Worm (Caenorhabditis elegans) whole organism, young adult: Measurements from ENCODE around the gene pct-1.

Source experiments
- B0019.2 ChIP-seq: fragments of 200-800 bp; sonication (Bioruptor generic); conservative IDR thresholded peaks from 2 replicates; pipeline ENCODE4 v1.3.6; 2022; ENCODE audit warnings: missing genetic modification reagents, missing genetic modification characterization, missing compliant biosample characterization
- C17E4.6 ChIP-seq: fragments of 200-800 bp; sonication (Bioruptor generic); IDR thresholded peaks from 2 replicates; pipeline ENCODE4 v1.3.6; 2022; ENCODE audit warnings: missing genetic modification reagents, missing genetic modification characterization, missing compliant biosample characterization
- F23B12.7 ChIP-seq: sonication (generic microtip); optimal IDR thresholded peaks from 2 replicates; lab custom pipeline; 2017; ENCODE audit warnings: missing genetic modification characterization, mild to moderate bottlenecking, missing compliant biosample characterization, antibody characterized with exemption, moderate library complexity; ENCODE audit not compliant: insufficient read depth
- F37B4.10 ChIP-seq: fragments of 200-800 bp; sonication (Bioruptor generic); IDR thresholded peaks from 2 replicates; pipeline ENCODE4 v1.3.6; 2022; ENCODE audit warnings: missing genetic modification characterization, missing compliant biosample characterization
- F39B2.1 ChIP-seq: fragments of 200-800 bp; sonication (Bioruptor generic); IDR thresholded peaks from 2 replicates; pipeline ENCODE4 v1.3.6; 2022; ENCODE audit warnings: missing genetic modification reagents, missing genetic modification characterization, missing compliant biosample characterization
- F57A8.1 ChIP-seq: fragments of 200-800 bp; sonication (Bioruptor generic); optimal IDR thresholded peaks from 2 replicates; lab custom pipeline; 2018; ENCODE audit warnings: mild to moderate bottlenecking, missing genetic modification characterization, moderate library complexity, missing compliant biosample characterization
- K12H6.12 ChIP-seq: fragments of 200-800 bp; sonication (Bioruptor generic); optimal IDR thresholded peaks from 2 replicates; lab custom pipeline; 2018; ENCODE audit warnings: mild to moderate bottlenecking, missing genetic modification characterization, missing compliant biosample characterization
- T07F8.4 ChIP-seq: sonication (generic microtip); optimal IDR thresholded peaks from 2 replicates; lab custom pipeline; 2016; ENCODE audit warnings: mild to moderate bottlenecking, missing genetic modification characterization, moderate library complexity, missing compliant biosample characterization
- Y79H2A.3 ChIP-seq: fragments of 200-800 bp; sonication (Bioruptor generic); conservative IDR thresholded peaks from 2 replicates; pipeline ENCODE4 v1.3.6; 2022; ENCODE audit warnings: missing genetic modification reagents, missing genetic modification characterization, missing compliant biosample characterization
- aptf-3 ChIP-seq: fragments of 200-800 bp; sonication (Bioruptor generic); IDR thresholded peaks from 2 replicates; pipeline ENCODE4 v1.3.6; 2022; ENCODE audit warnings: missing genetic modification characterization, missing compliant biosample characterization
- atf-7 ChIP-seq: sonication (generic microtip); optimal IDR thresholded peaks from 2 replicates; lab custom pipeline; 2017; ENCODE audit warnings: mild to moderate bottlenecking, missing genetic modification characterization, missing compliant biosample characterization
- cebp-1 ChIP-seq, 2 experiments: fragments of 200-800 bp in 1 of 2; sonication (Bioruptor generic) in 1 of 2; sonication (generic microtip) in 1 of 2; IDR thresholded peaks in 1 of 2; optimal IDR thresholded peaks in 1 of 2; 2 replicates each; pipeline versions ENCODE4 v1.3.6 to Lab custom; 2017 to 2022; ENCODE audit warnings: missing compliant biosample characterization in 2 of 2, missing genetic modification characterization in 2 of 2, mild to moderate bottlenecking in 1 of 2, missing genetic modification reagents in 1 of 2, moderate library complexity in 1 of 2
- cebp-2 ChIP-seq: fragments of 200-800 bp; sonication (Bioruptor generic); IDR thresholded peaks from 2 replicates; pipeline ENCODE4 v1.3.6; 2022; ENCODE audit warnings: missing genetic modification characterization, missing compliant biosample characterization
- ceh-100 ChIP-seq: fragments of 200-800 bp; sonication (Bioruptor generic); IDR thresholded peaks from 2 replicates; pipeline ENCODE4 v1.3.6; 2022; ENCODE audit warnings: missing genetic modification reagents, missing genetic modification characterization, missing compliant biosample characterization
- ceh-58 ChIP-seq: fragments of 200-800 bp; sonication (Bioruptor generic); IDR thresholded peaks from 2 replicates; pipeline ENCODE4 v1.3.6; 2022; ENCODE audit warnings: missing genetic modification characterization, missing compliant biosample characterization
- ceh-91 ChIP-seq: fragments of 200-800 bp; sonication (Bioruptor generic); IDR thresholded peaks from 2 replicates; pipeline ENCODE4 v1.3.6; 2022; ENCODE audit warnings: missing genetic modification reagents, missing genetic modification characterization, missing compliant biosample characterization
- chd-7 ChIP-seq: sonication (generic microtip); optimal IDR thresholded peaks from 2 replicates; lab custom pipeline; 2016; ENCODE audit warnings: mild to moderate bottlenecking, missing genetic modification characterization, moderate library complexity, missing compliant biosample characterization
- die-1 ChIP-seq: sonication (generic microtip); optimal IDR thresholded peaks from 2 replicates; lab custom pipeline; 2016; ENCODE audit warnings: missing genotype, mild to moderate bottlenecking, missing genetic modification characterization, missing compliant biosample characterization
- dpff-1 ChIP-seq: sonication (generic microtip); optimal IDR thresholded peaks from 2 replicates; lab custom pipeline; 2017; ENCODE audit warnings: mild to moderate bottlenecking, missing genetic modification characterization, missing compliant biosample characterization
- dpl-1 ChIP-seq: fragments of 150-350 bp; optimal IDR thresholded peaks from 2 replicates; lab custom pipeline; 2014; ENCODE audit warnings: missing biosample characterization, missing genetic modification reagents, missing genetic modification characterization
- egrh-3 ChIP-seq: fragments of 200-800 bp; sonication (Bioruptor generic); IDR thresholded peaks from 2 replicates; pipeline ENCODE4 v1.3.6; 2022; ENCODE audit warnings: missing genetic modification reagents, missing genetic modification characterization, missing compliant biosample characterization
- ekl-4 ChIP-seq: fragments of 200-800 bp; sonication (Bioruptor generic); IDR thresholded peaks from 2 replicates; pipeline ENCODE4 v1.3.6; 2022; ENCODE audit warnings: missing genetic modification reagents, missing genetic modification characterization, missing compliant biosample characterization
- ets-4 ChIP-seq: fragments of 200-800 bp; sonication (Bioruptor generic); optimal IDR thresholded peaks from 2 replicates; lab custom pipeline; 2018; ENCODE audit warnings: mild to moderate bottlenecking, missing genetic modification characterization, missing compliant biosample characterization
- fkh-3 ChIP-seq: sonication (generic microtip); optimal IDR thresholded peaks from 2 replicates; lab custom pipeline; 2016; ENCODE audit warnings: mild to moderate bottlenecking, missing genetic modification characterization, missing compliant biosample characterization
- hlh-12 ChIP-seq: sonication (generic microtip); optimal IDR thresholded peaks from 2 replicates; lab custom pipeline; 2016; ENCODE audit warnings: missing genetic modification characterization, missing compliant biosample characterization
- hmg-1.2 ChIP-seq: fragments of 200-800 bp; sonication (Bioruptor generic); IDR thresholded peaks from 2 replicates; pipeline ENCODE4 v1.3.6; 2022; ENCODE audit warnings: missing genetic modification reagents, missing genetic modification characterization, missing compliant biosample characterization
- hmg-20 ChIP-seq: fragments of 200-800 bp; sonication (Bioruptor generic); IDR thresholded peaks from 2 replicates; pipeline ENCODE4 v1.3.6; 2022; ENCODE audit warnings: missing genetic modification reagents, missing genetic modification characterization, missing compliant biosample characterization
- hrde-1 ChIP-seq: sonication (generic microtip); optimal IDR thresholded peaks from 2 replicates; lab custom pipeline; 2016; ENCODE audit warnings: missing genetic modification characterization, mild to moderate bottlenecking, missing compliant biosample characterization, moderate library complexity, missing genotype, missing genetic modification reagents, borderline replicate concordance
- let-607 ChIP-seq, 2 experiments: fragments of 200-800 bp in 1 of 2; sonication (Bioruptor generic) in 1 of 2; sonication (generic microtip) in 1 of 2; optimal IDR thresholded peaks; 2 replicates each; lab custom pipeline; 2016 to 2018; ENCODE audit warnings: mild to moderate bottlenecking in 2 of 2, missing compliant biosample characterization in 2 of 2, missing genetic modification characterization in 2 of 2, moderate library complexity in 2 of 2, missing genotype in 1 of 2
- lin-26 ChIP-seq: fragments of 200-800 bp; sonication (Bioruptor generic); IDR thresholded peaks from 2 replicates; pipeline ENCODE4 v1.3.6; 2022; ENCODE audit warnings: missing genetic modification reagents, missing genetic modification characterization, missing compliant biosample characterization
- madf-8 ChIP-seq: fragments of 200-800 bp; sonication (Bioruptor generic); conservative IDR thresholded peaks from 2 replicates; pipeline ENCODE4 v1.3.6; 2022; ENCODE audit warnings: missing genetic modification reagents, missing genetic modification characterization, missing compliant biosample characterization
- mcd-1 ChIP-seq: fragments of 200-800 bp; sonication (Bioruptor generic); IDR thresholded peaks from 2 replicates; pipeline ENCODE4 v1.3.6; 2022; ENCODE audit warnings: missing genetic modification reagents, missing genetic modification characterization, missing compliant biosample characterization
- nfya-2 ChIP-seq: fragments of 200-800 bp; sonication (Bioruptor generic); IDR thresholded peaks from 2 replicates; pipeline ENCODE4 v1.3.6; 2022; ENCODE audit warnings: missing genetic modification reagents, missing genetic modification characterization, missing compliant biosample characterization
- nfyb-1 ChIP-seq: fragments of 200-800 bp; sonication (Bioruptor generic); IDR thresholded peaks from 2 replicates; pipeline ENCODE4 v1.3.6; 2022; ENCODE audit warnings: missing genetic modification reagents, missing genetic modification characterization, missing compliant biosample characterization
- nhr-120 ChIP-seq: fragments of 200-800 bp; sonication (Bioruptor generic); IDR thresholded peaks from 2 replicates; pipeline ENCODE4 v1.3.6; 2022; ENCODE audit warnings: missing genetic modification characterization, missing compliant biosample characterization
- nhr-27 ChIP-seq: fragments of 200-800 bp; sonication (Bioruptor generic); optimal IDR thresholded peaks from 2 replicates; lab custom pipeline; 2018; ENCODE audit warnings: mild to moderate bottlenecking, missing genetic modification characterization, moderate library complexity, missing compliant biosample characterization
- nhr-90 ChIP-seq: sonication (generic microtip); optimal IDR thresholded peaks from 2 replicates; lab custom pipeline; 2016; ENCODE audit warnings: missing genotype, mild to moderate bottlenecking, missing genetic modification characterization, missing compliant biosample characterization
- snpc-1.3 ChIP-seq: sonication (generic microtip); optimal IDR thresholded peaks from 2 replicates; lab custom pipeline; 2017; ENCODE audit warnings: missing genetic modification characterization, mild to moderate bottlenecking, missing compliant biosample characterization, antibody characterized with exemption, moderate library complexity, missing genotype, missing genetic modification reagents; ENCODE audit not compliant: insufficient read depth
- somi-1 ChIP-seq: fragments of 200-800 bp; sonication (Bioruptor generic); optimal IDR thresholded peaks from 2 replicates; lab custom pipeline; 2018; ENCODE audit warnings: mild to moderate bottlenecking, missing genetic modification characterization, missing compliant biosample characterization
- tbx-9 ChIP-seq: sonication (generic microtip); optimal IDR thresholded peaks from 2 replicates; lab custom pipeline; 2016; ENCODE audit warnings: borderline replicate concordance, missing genetic modification characterization, inconsistent platforms, missing compliant biosample characterization
- zfh-2 ChIP-seq: fragments of 200-800 bp; sonication (Bioruptor generic); conservative IDR thresholded peaks from 2 replicates; pipeline ENCODE4 v1.3.6; 2022; ENCODE audit warnings: missing genetic modification reagents, missing genetic modification characterization, missing compliant biosample characterization
- zim-3 ChIP-seq: sonication (generic microtip); optimal IDR thresholded peaks from 2 replicates; lab custom pipeline; 2017; ENCODE audit warnings: mild to moderate bottlenecking, missing genetic modification characterization, moderate library complexity, missing compliant biosample characterization
- ztf-28 ChIP-seq: fragments of 200-800 bp; sonication (Bioruptor generic); IDR thresholded peaks from 2 replicates; pipeline ENCODE4 v1.3.6; 2022; ENCODE audit warnings: missing genetic modification reagents, missing genetic modification characterization, missing compliant biosample characterization
- ztf-3 ChIP-seq: fragments of 200-800 bp; sonication (Bioruptor generic); optimal IDR thresholded peaks from 2 replicates; lab custom pipeline; 2018; ENCODE audit warnings: mild to moderate bottlenecking, missing genetic modification characterization, missing compliant biosample characterization
- ztf-6 ChIP-seq: fragments of 200-800 bp; sonication (Bioruptor generic); IDR thresholded peaks from 2 replicates; pipeline ENCODE4 v1.3.6; 2022; ENCODE audit warnings: missing genetic modification reagents, missing genetic modification characterization, missing compliant biosample characterization

The pct-1 gene

DNA sequence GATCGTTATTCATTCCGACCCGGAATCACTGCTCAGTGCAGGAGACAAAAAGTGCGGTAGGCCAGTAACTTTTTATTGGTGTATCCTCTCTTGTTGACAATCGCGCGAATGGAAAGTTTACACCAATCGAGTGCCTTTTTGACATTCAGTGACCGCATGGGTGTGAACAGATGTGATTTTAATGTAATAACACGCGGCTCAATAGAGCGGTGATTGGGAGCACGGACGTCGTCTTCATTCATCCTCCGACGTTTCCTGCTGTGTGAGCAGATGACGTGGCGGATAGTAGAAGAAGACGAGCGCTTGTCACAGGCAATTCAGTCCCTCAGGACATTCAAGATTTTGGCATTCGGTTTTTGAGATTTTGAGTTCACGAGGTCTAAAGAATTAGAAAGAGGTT is 6.3 kb downstream of the pct-1 start:
- TF ChIP-seq K12H6.12 (no peak), B0019.2 (GFP tag; lab: Robert Waterston, UW) (no peak), fkh-3 (tag; lab: Kevin White, UChicago) (no peak), F23B12.7 (no peak), dpff-1 (tag; lab: Kevin White, UChicago) (no peak), hrde-1 (no peak), zfh-2 (no peak), F57A8.1 (GFP tag; lab: Kevin White, UChicago) (no peak), C17E4.6 (GFP tag; lab: Robert Waterston, UW) (no peak), somi-1 (GFP tag; lab: Kevin White, UChicago) (no peak), aptf-3 (GFP tag; lab: Robert Waterston, UW) (no peak), lin-26 (GFP tag; lab: Robert Waterston, UW) (no peak), atf-7 (tag; lab: Kevin White, UChicago) (no peak), ceh-91 (GFP tag; lab: Robert Waterston, UW) (no peak), hlh-12 (tag; lab: Kevin White, UChicago) (no peak)
- TF ChIP-seq, all 124 proteins: peak for 0

DNA sequence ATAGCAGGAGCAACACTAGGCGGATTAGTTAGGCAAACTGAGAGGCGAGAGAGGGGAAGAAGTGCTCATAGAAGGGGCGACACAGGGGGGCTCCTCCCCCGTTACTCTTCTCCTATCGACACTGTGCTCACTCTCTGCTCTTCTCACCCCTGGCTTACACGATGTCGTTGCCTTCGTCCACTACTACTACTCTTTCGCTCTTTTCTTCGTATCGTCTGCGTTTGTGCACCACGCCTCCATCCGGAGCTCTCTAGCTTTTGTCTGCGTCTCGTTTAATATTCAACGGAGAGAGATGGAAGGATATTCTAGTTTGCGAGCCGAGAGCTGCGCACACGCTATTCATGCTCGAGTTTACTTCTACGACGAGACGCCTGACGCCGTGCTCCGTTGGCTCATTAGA is 7.0 kb downstream of the pct-1 start:
- TF ChIP-seq K12H6.12: peak; percentile 12
- no peak for TF ChIP-seq nfya-2
- TF ChIP-seq nhr-90: no peak
- no peak for TF ChIP-seq cebp-2 (GFP tag; lab: Robert Waterston, UW)
- TF ChIP-seq nfyb-1 (GFP tag; lab: Robert Waterston, UW): 0 out of 2 replicates have a peak, but pooled peaks have one; percentile 24
- TF ChIP-seq zim-3: no peak
- peak; percentile 15 for TF ChIP-seq chd-7 (tag; lab: Kevin White, UChicago)
- no peak for TF ChIP-seq ekl-4
- peak; percentile 42; the same call in 1 of the 2 replicates for TF ChIP-seq hmg-1.2 (GFP tag; lab: Robert Waterston, UW)
- 0 out of 2 replicates have a peak, but pooled peaks have one; percentile 16 for TF ChIP-seq egrh-3 (GFP tag; lab: Robert Waterston, UW)
- TF ChIP-seq mcd-1 (GFP tag; lab: Robert Waterston, UW): 0 out of 2 replicates have a peak, but pooled peaks have one; percentile 27
- no peak for TF ChIP-seq ztf-6
- TF ChIP-seq F23B12.7: no peak
- TF ChIP-seq cebp-1 (GFP tag; IDR thresholded peaks at IDR 0.05; lab: Robert Waterston, UW): no peak
- TF ChIP-seq cebp-1 (tag; optimal IDR thresholded peaks at IDR 0.05; lab: Kevin White, UChicago): peak; percentile 11

DNA sequence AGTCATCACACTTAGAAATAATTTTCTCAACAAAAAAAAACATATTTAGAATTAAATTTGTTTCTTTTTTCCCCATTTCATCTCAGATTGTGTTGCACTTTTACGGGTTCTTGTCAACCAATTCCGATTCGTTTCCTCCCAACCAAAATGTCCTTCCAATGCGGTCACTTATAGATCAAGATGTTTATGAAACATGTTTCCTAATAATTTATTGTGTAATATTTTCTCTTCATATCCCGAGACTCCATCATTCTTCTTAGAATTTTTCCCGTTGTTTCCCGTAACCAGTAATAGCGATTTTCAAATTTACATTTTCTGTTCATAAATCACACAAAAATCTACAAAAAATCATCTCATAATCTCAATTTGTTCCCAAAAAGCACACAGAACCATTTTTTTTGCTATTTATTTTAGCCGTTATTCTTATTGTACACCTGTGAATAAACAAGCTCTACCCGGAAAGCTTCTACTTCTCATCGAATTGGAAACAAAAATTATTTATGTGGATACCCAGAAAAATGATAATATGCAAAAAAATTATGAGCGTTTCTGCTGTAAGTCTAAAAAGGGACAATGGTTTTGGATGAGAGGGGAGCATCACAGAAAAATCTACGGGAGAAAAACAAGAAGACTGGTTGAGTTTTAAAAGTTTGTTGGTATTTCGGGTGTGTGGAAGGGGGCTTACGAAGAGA is 12.3 kb downstream of the pct-1 start:
- TF ChIP-seq tbx-9 (tag; lab: Kevin White, UChicago) (no peak), fkh-3 (tag; lab: Kevin White, UChicago) (no peak), ceh-58 (no peak), nhr-27 (no peak), die-1 (tag; lab: Kevin White, UChicago) (no peak), F37B4.10 (GFP tag; lab: Robert Waterston, UW) (no peak), ztf-6 (no peak), snpc-1.3 (tag; lab: Kevin White, UChicago) (peak; percentile 9), T07F8.4 (tag; lab: Kevin White, UChicago) (no peak), F39B2.1 (GFP tag; lab: Robert Waterston, UW) (no peak), atf-7 (tag; lab: Kevin White, UChicago) (no peak), madf-8 (GFP tag; lab: Robert Waterston, UW) (no peak), dpl-1 (GFP tag; lab: Kevin White, UChicago) (no peak), ceh-100 (GFP tag; lab: Robert Waterston, UW) (no peak), let-607 (tag; optimal IDR thresholded peaks at IDR 0.05; lab: Kevin White, UChicago) (no peak), Y79H2A.3 (GFP tag; lab: Robert Waterston, UW) (peak; percentile 32; the same call in 1 of the 2 replicates), nhr-120 (no peak), ztf-3 (GFP tag; lab: Kevin White, UChicago) (no peak), hmg-1.2 (GFP tag; lab: Robert Waterston, UW) (peak; percentile 17; the same call in 1 of the 2 replicates), hmg-20 (GFP tag; lab: Robert Waterston, UW) (no peak), ztf-28 (GFP tag; lab: Robert Waterston, UW) (no peak), ets-4 (GFP tag; lab: Kevin White, UChicago) (no peak)
